Fruit fly (Drosophila melanogaster) whole organism, wandering third instar larva: ENCODE results near the gene Syn1.

Experiments
- CG9705 ChIP-seq: fragments of 200-800 bp; sonication (Bioruptor generic); optimal IDR thresholded peaks from 2 replicates; lab custom pipeline; 2018; ENCODE audit warnings: missing biosample characterization, mild to moderate bottlenecking, missing genetic modification characterization
- Dfd ChIP-seq: fragments of >200 bp; optimal IDR thresholded peaks from 2 replicates; lab custom pipeline; 2017; ENCODE audit warnings: missing biosample characterization, missing genetic modification characterization
- GATAd ChIP-seq: sonication (Bioruptor generic); optimal IDR thresholded peaks from 2 replicates; lab custom pipeline; 2016; ENCODE audit warnings: missing biosample characterization, missing genetic modification characterization
- Hnf4 ChIP-seq: fragments of 200-800 bp; sonication (Bioruptor generic); optimal IDR thresholded peaks from 2 replicates; lab custom pipeline; 2016; ENCODE audit warnings: missing biosample characterization, mild to moderate bottlenecking, missing genetic modification characterization
- Hr78 ChIP-seq: fragments of >200 bp; optimal IDR thresholded peaks from 2 replicates; lab custom pipeline; 2017; ENCODE audit warnings: missing biosample characterization, missing genetic modification characterization
- Myc ChIP-seq: fragments of >200 bp; optimal IDR thresholded peaks from 2 replicates; lab custom pipeline; 2017
- Sp1 ChIP-seq: fragments of 200-800 bp; sonication (Bioruptor generic); optimal IDR thresholded peaks from 3 replicates; lab custom pipeline; 2019; ENCODE audit warnings: missing biosample characterization, mild to moderate bottlenecking, missing genetic modification characterization, moderate library complexity
- br ChIP-seq: fragments of 200-800 bp; sonication (Bioruptor generic); optimal IDR thresholded peaks from 2 replicates; lab custom pipeline; 2016; ENCODE audit warnings: missing biosample characterization, missing genetic modification characterization
- dmrt93B ChIP-seq: fragments of 200-800 bp; sonication (Bioruptor generic); optimal IDR thresholded peaks from 2 replicates; lab custom pipeline; 2018; ENCODE audit warnings: missing biosample characterization, mild to moderate bottlenecking, missing genetic modification characterization
- h ChIP-seq: fragments of 200-800 bp; sonication (Bioruptor generic); optimal IDR thresholded peaks from 3 replicates; lab custom pipeline; 2016; ENCODE audit warnings: missing biosample characterization, mild to moderate bottlenecking, missing genetic modification characterization

DNA sequence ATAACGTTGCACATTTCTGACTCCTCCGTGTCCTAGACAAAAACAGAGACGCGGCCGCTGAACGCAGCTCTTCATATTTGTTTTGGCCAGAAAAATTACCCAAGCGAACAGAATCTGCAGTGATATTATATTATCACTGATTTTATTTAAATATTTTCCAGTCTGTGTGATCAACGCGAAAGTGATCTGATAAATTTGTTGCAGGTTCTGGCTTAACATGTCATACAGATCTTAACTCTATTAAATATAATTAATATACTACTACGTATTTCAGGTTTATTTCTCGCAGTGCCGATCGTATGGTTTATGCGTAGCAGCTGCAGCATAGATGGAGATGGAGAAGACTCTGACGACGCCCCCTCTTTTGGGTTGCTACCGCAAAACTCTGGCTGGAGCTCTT lies 49.5 kb downstream of the Syn1 start:
- peak; percentile 16 for TF ChIP-seq h (GFP tag; lab: Kevin White, UChicago)
- TF ChIP-seq Sp1 = no peak
- TF ChIP-seq Myc = no peak
- no peak for TF ChIP-seq dmrt93B (GFP tag; lab: Kevin White, UChicago)
- TF ChIP-seq CG9705 = no peak
- TF ChIP-seq Dfd (GFP tag; lab: Kevin White, UChicago) = no peak
- no peak for TF ChIP-seq GATAd (GFP tag; lab: Kevin White, UChicago)
- TF ChIP-seq br (GFP tag; lab: Kevin White, UChicago) = no peak
- no peak for TF ChIP-seq Hr78 (GFP tag; lab: Kevin White, UChicago)
- no peak for TF ChIP-seq Hnf4
